Worm (Caenorhabditis elegans) whole organism, L2 larva: ENCODE data around the gene str-222.

ENCODE experiments used
- C34F6.9 ChIP-seq: fragments of 150-350 bp; optimal IDR thresholded peaks from 2 replicates; lab custom pipeline; 2014; ENCODE audit warnings: missing biosample characterization, missing genetic modification characterization
- F13H6.1 ChIP-seq: sonication (generic microtip); optimal IDR thresholded peaks from 2 replicates; lab custom pipeline; 2016; ENCODE audit warnings: missing genetic modification characterization, missing compliant biosample characterization
- Y55F3AM.14 ChIP-seq: fragments of 200-800 bp; sonication (Bioruptor generic); optimal IDR thresholded peaks from 2 replicates; lab custom pipeline; 2018; ENCODE audit warnings: mild to moderate bottlenecking, missing genetic modification characterization, missing compliant biosample characterization
- alr-1 ChIP-seq: fragments of 150-350 bp; optimal IDR thresholded peaks from 2 replicates; lab custom pipeline; 2014; ENCODE audit warnings: missing biosample characterization, missing genetic modification characterization
- aly-2 ChIP-seq: fragments of 150-350 bp; optimal IDR thresholded peaks from 2 replicates; lab custom pipeline; 2014; ENCODE audit warnings: missing biosample characterization, missing genetic modification characterization
- ama-1 ChIP-seq: fragments of 150-350 bp; optimal IDR thresholded peaks from 2 replicates; lab custom pipeline; 2018; ENCODE audit warnings: inconsistent platforms
- blmp-1 ChIP-seq: sonication (generic microtip); optimal IDR thresholded peaks from 2 replicates; lab custom pipeline; 2017; ENCODE audit warnings: missing genetic modification characterization, mild to moderate bottlenecking, missing compliant biosample characterization, antibody characterized with exemption, moderate library complexity; ENCODE audit not compliant: insufficient read depth
- ceh-16 ChIP-seq: fragments of 150-350 bp; optimal IDR thresholded peaks from 2 replicates; lab custom pipeline; 2014; ENCODE audit warnings: missing biosample characterization, missing genetic modification characterization
- ceh-82 ChIP-seq: fragments of 150-350 bp; optimal IDR thresholded peaks from 2 replicates; lab custom pipeline; 2014; ENCODE audit warnings: missing biosample characterization, missing genetic modification characterization
- crh-2 ChIP-seq: sonication (generic microtip); optimal IDR thresholded peaks from 2 replicates; lab custom pipeline; 2017; ENCODE audit warnings: missing biosample characterization, missing genetic modification characterization
- dmd-4 ChIP-seq: sonication (generic microtip); optimal IDR thresholded peaks from 2 replicates; lab custom pipeline; 2017; ENCODE audit warnings: missing biosample characterization, missing genetic modification characterization
- egl-27 ChIP-seq: sonication (generic microtip); optimal IDR thresholded peaks from 3 replicates; lab custom pipeline; 2017; ENCODE audit warnings: missing biosample characterization, missing genetic modification reagents, missing genetic modification characterization
- elt-1 ChIP-seq: fragments of 150-350 bp; optimal IDR thresholded peaks from 2 replicates; lab custom pipeline; 2014; ENCODE audit warnings: missing biosample characterization, missing genetic modification characterization
- elt-3 ChIP-seq: sonication (generic microtip); optimal IDR thresholded peaks from 2 replicates; lab custom pipeline; 2017; ENCODE audit warnings: missing biosample characterization, missing genetic modification characterization
- fos-1 ChIP-seq: fragments of 150-350 bp; optimal IDR thresholded peaks from 2 replicates; lab custom pipeline; 2014; ENCODE audit warnings: missing biosample characterization, missing genetic modification characterization
- gmeb-1 ChIP-seq: fragments of 150-350 bp; optimal IDR thresholded peaks from 2 replicates; lab custom pipeline; 2014; ENCODE audit warnings: missing biosample characterization, missing genetic modification characterization
- lin-13 ChIP-seq: fragments of 150-350 bp; optimal IDR thresholded peaks from 2 replicates; lab custom pipeline; 2014; ENCODE audit warnings: missing biosample characterization, missing genetic modification reagents, missing genetic modification characterization
- lin-39 ChIP-seq: fragments of 150-350 bp; optimal IDR thresholded peaks from 2 replicates; lab custom pipeline; 2014; ENCODE audit warnings: missing biosample characterization, missing genetic modification reagents, missing genetic modification characterization
- lsy-2 ChIP-seq, 2 experiments: fragments of 150-350 bp in 1 of 2; sonication (generic microtip) in 1 of 2; optimal IDR thresholded peaks; 2 replicates each; lab custom pipeline; 2014 to 2017; ENCODE audit warnings: missing biosample characterization in 2 of 2, missing genetic modification characterization in 2 of 2
- mab-5 ChIP-seq: fragments of 150-350 bp; optimal IDR thresholded peaks from 2 replicates; lab custom pipeline; 2014; ENCODE audit warnings: missing biosample characterization, missing genetic modification characterization
- mbf-1 ChIP-seq: sonication (generic microtip); optimal IDR thresholded peaks from 2 replicates; lab custom pipeline; 2017; ENCODE audit warnings: missing biosample characterization, missing genetic modification characterization
- mdl-1 ChIP-seq, 2 experiments: fragments of 150-350 bp in 1 of 2; sonication (generic microtip) in 1 of 2; optimal IDR thresholded peaks; 2 replicates each; lab custom pipeline; 2017; ENCODE audit warnings: missing biosample characterization in 2 of 2, missing genetic modification characterization in 2 of 2
- nhr-10 ChIP-seq: sonication (generic microtip); optimal IDR thresholded peaks from 2 replicates; lab custom pipeline; 2017; ENCODE audit warnings: missing biosample characterization, missing genetic modification characterization
- nhr-129 ChIP-seq: fragments of 150-350 bp; optimal IDR thresholded peaks from 2 replicates; lab custom pipeline; 2014; ENCODE audit warnings: missing biosample characterization, missing genetic modification characterization
- nhr-21 ChIP-seq: fragments of 150-350 bp; optimal IDR thresholded peaks from 2 replicates; lab custom pipeline; 2014; ENCODE audit warnings: missing biosample characterization, missing genetic modification characterization
- nhr-237 ChIP-seq: fragments of 150-350 bp; optimal IDR thresholded peaks from 2 replicates; lab custom pipeline; 2014; ENCODE audit warnings: missing biosample characterization, missing genetic modification characterization
- nhr-25 ChIP-seq: fragments of 150-350 bp; sonication (generic microtip); optimal IDR thresholded peaks from 3 replicates; lab custom pipeline; 2014; ENCODE audit warnings: missing biosample characterization, missing genetic modification characterization
- nhr-6 ChIP-seq: fragments of 150-350 bp; optimal IDR thresholded peaks from 2 replicates; lab custom pipeline; 2014; ENCODE audit warnings: missing biosample characterization, missing genetic modification characterization
- nhr-77 ChIP-seq: fragments of 150-350 bp; optimal IDR thresholded peaks from 2 replicates; lab custom pipeline; 2014; ENCODE audit warnings: missing biosample characterization, missing genetic modification characterization
- peb-1 ChIP-seq: fragments of 150-350 bp; optimal IDR thresholded peaks from 2 replicates; lab custom pipeline; 2014; ENCODE audit warnings: missing biosample characterization, missing genetic modification characterization
- skn-1 ChIP-seq: sonication (generic microtip); optimal IDR thresholded peaks from 2 replicates; lab custom pipeline; 2017; ENCODE audit warnings: missing biosample characterization, missing genetic modification characterization
- sma-3 ChIP-seq: sonication (generic microtip); optimal IDR thresholded peaks from 2 replicates; lab custom pipeline; 2016; ENCODE audit warnings: missing genetic modification reagents, missing genetic modification characterization, missing compliant biosample characterization
- snpc-4 ChIP-seq: fragments of 150-350 bp; optimal IDR thresholded peaks from 2 replicates; lab custom pipeline; 2014; ENCODE audit warnings: missing biosample characterization, missing genetic modification characterization
- unc-39 ChIP-seq: fragments of 150-350 bp; optimal IDR thresholded peaks from 2 replicates; lab custom pipeline; 2014; ENCODE audit warnings: missing biosample characterization, missing genetic modification characterization
- unc-55 ChIP-seq: fragments of 150-350 bp; sonication (generic microtip); optimal IDR thresholded peaks from 3 replicates; lab custom pipeline; 2014; ENCODE audit warnings: missing biosample characterization, missing genetic modification reagents, missing genetic modification characterization
- unc-62 ChIP-seq: fragments of 150-350 bp; optimal IDR thresholded peaks from 2 replicates; lab custom pipeline; 2014; ENCODE audit warnings: missing biosample characterization, missing genetic modification reagents, missing genetic modification characterization
- zag-1 ChIP-seq: fragments of 150-350 bp; optimal IDR thresholded peaks from 2 replicates; lab custom pipeline; 2014; ENCODE audit warnings: missing biosample characterization, missing genetic modification characterization
- ztf-1 ChIP-seq: fragments of 200-800 bp; sonication (Bioruptor generic); conservative IDR thresholded peaks from 2 replicates; pipeline ENCODE4 v1.3.6; 2022; ENCODE audit warnings: missing genetic modification characterization, missing compliant biosample characterization
- ztf-4 ChIP-seq: fragments of 150-350 bp; optimal IDR thresholded peaks from 2 replicates; lab custom pipeline; 2014; ENCODE audit warnings: missing biosample characterization, missing genetic modification characterization

Gene str-222

DNA sequence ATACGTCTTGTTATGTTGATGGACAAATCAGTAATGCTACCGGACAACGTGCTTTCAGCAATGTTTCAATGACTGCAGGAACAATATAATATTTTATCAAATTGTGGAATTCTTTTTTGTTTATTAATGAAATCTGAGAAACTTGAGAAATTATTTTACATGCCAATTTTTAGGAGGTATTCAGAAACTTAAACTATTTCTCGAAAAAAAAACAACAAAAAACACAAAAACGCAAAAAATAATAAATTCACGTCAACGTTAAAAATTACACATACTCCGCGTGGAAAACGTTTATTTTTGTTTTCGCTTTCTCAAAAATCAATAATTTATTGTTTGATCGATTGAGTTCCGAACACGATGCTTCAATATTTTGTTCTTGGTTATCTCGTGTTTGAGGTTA, 6.2 kb downstream of the str-222 start, which contains the start of gene Y46H3D.1:
Gene Y46H3D.1, plus strand, starts transcription at position 301 of the 400 bp plus-strand sequence.
- TF ChIP-seq nhr-237 (tag; lab: Kevin White, UChicago) = no peak

DNA sequence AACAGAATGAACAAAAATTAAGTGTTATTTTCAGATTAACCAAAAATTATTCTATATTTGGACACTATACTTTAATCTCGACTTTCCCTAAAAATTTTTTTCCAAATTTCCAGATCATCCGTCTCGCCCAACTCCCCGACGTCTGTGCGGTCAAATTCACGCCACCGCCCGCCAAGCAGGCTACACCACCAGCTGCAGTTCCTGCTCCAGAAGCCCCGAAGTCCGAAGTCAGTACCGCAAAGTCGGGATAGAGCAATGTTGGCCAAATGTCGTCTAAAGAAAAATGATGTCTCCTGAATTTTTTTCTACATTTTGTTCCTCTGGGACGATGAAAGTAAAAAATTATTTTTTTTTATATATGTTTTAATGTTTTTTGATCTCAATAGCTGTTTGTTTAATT, 6.8 kb downstream of the str-222 start:
- TF ChIP-seq skn-1 (tag; lab: Kevin White, UChicago) (no peak), ceh-82 (tag; lab: Kevin White, UChicago) (no peak), F13H6.1 (no peak), unc-62 (GFP tag; lab: Kevin White, UChicago) (no peak), dmd-4 (tag; lab: Kevin White, UChicago) (no peak), alr-1 (tag; lab: Kevin White, UChicago) (no peak), nhr-25 (tag; lab: Kevin White, UChicago) (no peak), nhr-77 (no peak), fos-1 (tag; lab: Kevin White, UChicago) (no peak), sma-3 (no peak), peb-1 (tag; lab: Kevin White, UChicago) (no peak), ama-1 (no peak), nhr-10 (tag; lab: Kevin White, UChicago) (no peak), mdl-1 (tag; optimal IDR thresholded peaks at IDR 0.05; lab: Kevin White, UChicago) (no peak), nhr-129 (tag; lab: Kevin White, UChicago) (no peak), blmp-1 (tag; lab: Kevin White, UChicago) (no peak), ztf-4 (tag; lab: Kevin White, UChicago) (no peak), zag-1 (tag; lab: Kevin White, UChicago) (no peak), elt-3 (no peak)

DNA sequence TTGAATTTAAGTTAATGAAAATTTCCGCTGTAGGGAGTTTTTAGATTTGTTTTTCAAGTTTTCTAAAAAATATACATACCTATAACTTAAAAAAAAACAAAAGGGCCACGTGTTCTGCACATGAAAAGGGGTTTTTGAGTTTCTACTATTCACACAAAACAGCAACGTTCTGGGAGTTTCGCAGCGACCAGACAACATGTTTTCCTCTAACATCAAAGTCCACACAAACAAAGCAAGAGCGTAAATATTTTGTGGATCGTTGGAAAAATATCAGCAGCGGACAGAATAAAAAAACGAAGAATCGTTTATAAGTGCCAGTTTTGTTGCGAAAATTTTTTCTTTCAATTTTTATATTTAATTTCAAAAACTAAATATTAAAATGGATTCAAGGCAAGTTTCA, 7.9 kb downstream of the str-222 start, which contains the start of gene alh-2:
Gene alh-2, plus strand, starts transcription at position 284 of the 400 bp plus-strand sequence.
- TF ChIP-seq skn-1 (tag; lab: Kevin White, UChicago) = no peak
- no peak for TF ChIP-seq gmeb-1 (tag; lab: Kevin White, UChicago)
- TF ChIP-seq nhr-77 = no peak
- no peak for TF ChIP-seq lsy-2 (tag; optimal IDR thresholded peaks at IDR 0.05; lab: Kevin White, UChicago)
- no peak for TF ChIP-seq ceh-16 (tag; lab: Kevin White, UChicago)
- no peak for TF ChIP-seq nhr-10 (tag; lab: Kevin White, UChicago)
- TF ChIP-seq unc-55 (GFP tag; lab: Kevin White, UChicago) = no peak
- no peak for TF ChIP-seq nhr-129 (tag; lab: Kevin White, UChicago)
- TF ChIP-seq nhr-237 (tag; lab: Kevin White, UChicago) = no peak
- TF ChIP-seq C34F6.9 (tag; lab: Kevin White, UChicago) = no peak
- TF ChIP-seq F13H6.1 = no peak
- no peak for TF ChIP-seq lin-13 (GFP tag; lab: Kevin White, UChicago)
- TF ChIP-seq mdl-1 (tag; optimal IDR thresholded peaks at IDR 0.05; lab: Kevin White, UChicago) = no peak
- no peak for TF ChIP-seq snpc-4 (tag; lab: Kevin White, UChicago)

DNA sequence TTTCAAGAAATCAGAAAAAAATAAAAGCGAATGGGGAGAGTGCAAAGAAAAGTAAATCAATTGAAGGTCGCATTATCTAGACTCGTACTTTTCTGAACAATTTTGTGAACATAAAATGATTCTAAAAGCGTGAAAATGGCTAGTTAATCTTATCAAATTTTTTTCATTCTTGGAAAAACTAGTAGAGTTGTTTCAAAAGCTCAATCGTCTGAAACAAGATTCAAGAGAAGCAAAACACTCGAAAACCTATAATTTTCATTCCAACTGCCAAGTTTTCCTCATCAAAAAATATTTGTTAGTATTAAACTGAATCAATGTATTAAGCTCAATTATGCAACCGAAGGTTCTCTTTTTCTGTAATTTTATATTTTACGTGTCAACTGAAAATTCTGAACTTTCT, 12.0 kb downstream of the str-222 start, which contains the start of gene irld-45:
Gene irld-45, plus strand, starts transcription at position 301 of the 400 bp plus-strand sequence.
- TF ChIP-seq unc-62 (GFP tag; lab: Kevin White, UChicago) = no peak
- TF ChIP-seq unc-39 (tag; lab: Kevin White, UChicago) = no peak
- TF ChIP-seq skn-1 (tag; lab: Kevin White, UChicago) = no peak
- no peak for TF ChIP-seq F13H6.1
- no peak for TF ChIP-seq crh-2
- no peak for TF ChIP-seq blmp-1 (tag; lab: Kevin White, UChicago)
- TF ChIP-seq egl-27 (tag; lab: Kevin White, UChicago) = no peak
- no peak for TF ChIP-seq ztf-4 (tag; lab: Kevin White, UChicago)
- TF ChIP-seq nhr-21 (tag; lab: Kevin White, UChicago) = no peak
- TF ChIP-seq elt-1 (tag; lab: Kevin White, UChicago) = no peak
- TF ChIP-seq fos-1 (tag; lab: Kevin White, UChicago) = no peak
- no peak for TF ChIP-seq sma-3
- TF ChIP-seq C34F6.9 (tag; lab: Kevin White, UChicago) = no peak

DNA sequence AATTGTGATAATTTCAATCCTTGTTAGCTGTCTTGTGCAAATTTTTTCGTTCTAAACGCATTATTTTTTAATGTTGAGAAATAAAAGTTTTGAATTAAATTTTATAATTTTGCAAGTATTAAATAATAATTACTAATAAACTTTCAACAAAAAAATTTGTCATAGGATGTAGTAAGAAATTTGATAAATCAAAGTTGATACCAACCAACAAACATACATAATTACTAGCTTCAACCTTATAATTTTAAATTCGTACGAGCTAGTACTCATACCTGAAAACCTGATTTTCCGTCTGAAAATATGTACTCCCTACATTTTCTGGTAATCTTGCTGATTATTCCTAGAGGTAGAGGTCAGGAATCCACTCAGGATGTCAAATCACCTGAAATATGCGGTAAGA, 15.1 kb downstream of the str-222 start, which contains the start of gene irld-44:
Gene irld-44, plus strand, starts transcription at position 301 of the 400 bp plus-strand sequence.
- TF ChIP-seq dmd-4 (tag; lab: Kevin White, UChicago) (no peak), nhr-129 (tag; lab: Kevin White, UChicago) (no peak), nhr-6 (tag; lab: Kevin White, UChicago) (no peak), aly-2 (tag; lab: Kevin White, UChicago) (no peak), Y55F3AM.14 (GFP tag; lab: Kevin White, UChicago) (no peak), nhr-25 (tag; lab: Kevin White, UChicago) (no peak), mbf-1 (tag; lab: Kevin White, UChicago) (no peak), mab-5 (tag; lab: Kevin White, UChicago) (no peak), nhr-10 (tag; lab: Kevin White, UChicago) (no peak), lin-13 (GFP tag; lab: Kevin White, UChicago) (no peak), elt-1 (tag; lab: Kevin White, UChicago) (no peak), crh-2 (no peak), lin-39 (tag; lab: Kevin White, UChicago) (no peak), ztf-1 (GFP tag; lab: Robert Waterston, UW) (no peak)
